Worm (Caenorhabditis elegans) whole organism, early embryonic: ENCODE measurements around the gene glb-19.

Source experiments
- B0310.2 ChIP-seq: sonication (generic microtip); optimal IDR thresholded peaks from 2 replicates; lab custom pipeline; 2016; ENCODE audit warnings: mild to moderate bottlenecking, missing genetic modification characterization, missing compliant biosample characterization
- F13C5.2 ChIP-seq: sonication (generic microtip); optimal IDR thresholded peaks from 2 replicates; lab custom pipeline; 2017; ENCODE audit warnings: mild to moderate bottlenecking, missing genetic modification characterization, inconsistent platforms, missing compliant biosample characterization
- aly-1 ChIP-seq: sonication (generic microtip); optimal IDR thresholded peaks from 2 replicates; lab custom pipeline; 2016; ENCODE audit warnings: missing genetic modification characterization, missing compliant biosample characterization
- ama-1 ChIP-seq: fragments of 150-350 bp; optimal IDR thresholded peaks from 2 replicates; lab custom pipeline; 2014
- ceh-13 ChIP-seq: fragments of 200-800 bp; sonication (Bioruptor generic); optimal IDR thresholded peaks from 2 replicates; lab custom pipeline; 2018; ENCODE audit warnings: mild to moderate bottlenecking, missing genetic modification characterization, missing compliant biosample characterization
- ceh-36 ChIP-seq: sonication (generic microtip); optimal IDR thresholded peaks from 2 replicates; lab custom pipeline; 2016; ENCODE audit warnings: missing genetic modification characterization, inconsistent platforms, missing compliant biosample characterization
- ets-7 ChIP-seq: sonication (generic microtip); optimal IDR thresholded peaks from 2 replicates; lab custom pipeline; 2016; ENCODE audit warnings: missing genotype, missing genetic modification characterization, missing compliant biosample characterization
- flt-1 ChIP-seq: fragments of 200-800 bp; sonication (Bioruptor generic); IDR thresholded peaks from 2 replicates; pipeline ENCODE4 v1.3.6; 2022; ENCODE audit warnings: missing genetic modification characterization, missing compliant biosample characterization
- hmbx-1 ChIP-seq: sonication (generic microtip); optimal IDR thresholded peaks from 2 replicates; lab custom pipeline; 2016; ENCODE audit warnings: mild to moderate bottlenecking, missing genetic modification characterization, missing compliant biosample characterization
- hmg-4 ChIP-seq: fragments of 200-800 bp; sonication (Bioruptor generic); optimal IDR thresholded peaks from 2 replicates; lab custom pipeline; 2018; ENCODE audit warnings: mild to moderate bottlenecking, missing genetic modification characterization, missing compliant biosample characterization
- hnd-1 ChIP-seq: sonication (generic microtip); optimal IDR thresholded peaks from 2 replicates; lab custom pipeline; 2016; ENCODE audit warnings: missing genetic modification characterization, missing compliant biosample characterization
- pes-1 ChIP-seq: fragments of 200-800 bp; sonication (Bioruptor generic); IDR thresholded peaks from 2 replicates; pipeline ENCODE4 v1.3.6; 2022; ENCODE audit warnings: missing genetic modification reagents, missing genetic modification characterization, missing compliant biosample characterization
- scrt-1 ChIP-seq: fragments of 200-800 bp; sonication (Bioruptor generic); IDR thresholded peaks from 2 replicates; pipeline ENCODE4 v1.3.6; 2022; ENCODE audit warnings: missing genetic modification characterization, missing compliant biosample characterization
- tra-4 ChIP-seq: sonication (generic microtip); optimal IDR thresholded peaks from 2 replicates; lab custom pipeline; 2017; ENCODE audit warnings: missing genetic modification characterization, missing compliant biosample characterization

DNA sequence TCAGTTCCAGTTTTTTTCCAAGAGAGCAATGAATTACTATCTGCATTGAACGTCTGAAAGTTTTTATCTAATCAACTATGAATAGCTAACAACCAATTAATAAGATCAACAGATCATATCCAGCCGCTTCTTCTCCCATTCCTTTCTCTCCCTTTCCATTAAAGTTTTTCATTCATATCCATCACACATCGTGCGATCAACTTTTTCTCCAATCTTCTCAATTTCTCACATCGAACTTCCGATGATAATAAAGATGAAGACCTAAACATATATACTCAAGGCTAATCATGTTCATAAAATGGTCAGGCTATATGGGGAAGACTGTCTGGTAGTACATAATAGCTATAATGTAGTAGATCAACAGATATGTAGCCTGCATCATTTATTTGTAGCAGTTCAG is 41.7 kb downstream of the glb-19 start:
- TF ChIP-seq ama-1 (lab: Kevin White, UChicago) = no peak
- no peak for TF ChIP-seq flt-1 (GFP tag; lab: Robert Waterston, UW)
- TF ChIP-seq B0310.2 (tag; lab: Kevin White, UChicago) = no peak
- TF ChIP-seq hmg-4 (GFP tag; lab: Kevin White, UChicago) = no peak
- TF ChIP-seq hmbx-1 (tag; lab: Kevin White, UChicago) = no peak
- no peak for TF ChIP-seq aly-1
- TF ChIP-seq scrt-1 (GFP tag; lab: Robert Waterston, UW) = no peak
- no peak for TF ChIP-seq F13C5.2 (tag; lab: Kevin White, UChicago)
- no peak for TF ChIP-seq ceh-36
- no peak for TF ChIP-seq ets-7
- TF ChIP-seq tra-4 (tag; lab: Kevin White, UChicago) = no peak
- no peak for TF ChIP-seq ceh-13
- TF ChIP-seq hnd-1 (tag; lab: Kevin White, UChicago) = no peak
- TF ChIP-seq pes-1 (GFP tag; lab: Robert Waterston, UW) = no peak
